Worm (Caenorhabditis elegans) whole organism, midembryonic: Measurements from ENCODE around the gene lin-2.
A peak's percentile ranks its signal among the peaks of the same experiment; 100 is the strongest.

Experiments
- T22C8.4 ChIP-seq: fragments of 200-800 bp; sonication (Bioruptor generic); IDR thresholded peaks from 2 replicates; pipeline ENCODE4 v1.3.6; 2022; ENCODE audit warnings: missing genetic modification characterization, missing compliant biosample characterization
- cog-1 ChIP-seq: sonication (generic microtip); optimal IDR thresholded peaks from 2 replicates; lab custom pipeline; 2016; ENCODE audit warnings: missing genetic modification characterization, missing compliant biosample characterization
- flt-1 ChIP-seq: fragments of 200-800 bp; sonication (Bioruptor generic); IDR thresholded peaks from 2 replicates; pipeline ENCODE4 v1.3.6; 2022; ENCODE audit warnings: missing genetic modification characterization, missing compliant biosample characterization
- med-1 ChIP-seq: sonication (generic microtip); optimal IDR thresholded peaks from 2 replicates; lab custom pipeline; 2017; ENCODE audit warnings: missing genetic modification characterization, mild to moderate bottlenecking, missing compliant biosample characterization, antibody characterized with exemption, missing genetic modification reagents; ENCODE audit not compliant: insufficient read depth
- ref-1 ChIP-seq: fragments of 200-800 bp; sonication (Bioruptor generic); conservative IDR thresholded peaks from 2 replicates; pipeline ENCODE4 v1.3.6; 2022; ENCODE audit warnings: missing genetic modification reagents, missing genetic modification characterization, missing compliant biosample characterization
- ztf-23 ChIP-seq: fragments of 200-800 bp; sonication (Bioruptor generic); IDR thresholded peaks from 2 replicates; pipeline ENCODE4 v1.3.6; 2022; ENCODE audit warnings: missing genetic modification reagents, missing genetic modification characterization, missing compliant biosample characterization
- ztf-29 ChIP-seq: fragments of 200-800 bp; sonication (Bioruptor generic); IDR thresholded peaks from 2 replicates; pipeline ENCODE4 v1.3.6; 2022; ENCODE audit warnings: missing genetic modification reagents, missing genetic modification characterization, missing compliant biosample characterization

ce11 chrX:12458021-12458420, 44.2 kb upstream of the lin-2 start:
- peak; percentile 52; the same call in 1 of the 2 replicates for TF ChIP-seq ref-1
- peak; percentile 93 for TF ChIP-seq flt-1 (GFP tag; lab: Robert Waterston, UW)
- TF ChIP-seq ztf-29 (GFP tag; lab: Robert Waterston, UW) = peak; percentile 52; the same call in 1 of the 2 replicates
- peak; percentile 81 for TF ChIP-seq ztf-23 (GFP tag; lab: Robert Waterston, UW)
- TF ChIP-seq cog-1 (tag; lab: Kevin White, UChicago) = peak; percentile 62
- peak; percentile 31 for TF ChIP-seq med-1 (GFP tag; lab: Kevin White, UChicago)
- TF ChIP-seq T22C8.4 = peak; percentile 79
